Worm (Caenorhabditis elegans) whole organism, midembryonic: ENCODE data around the gene fask-1.

Experiments
- T22C8.4 ChIP-seq: fragments of 200-800 bp; sonication (Bioruptor generic); IDR thresholded peaks from 2 replicates; pipeline ENCODE4 v1.3.6; 2022; ENCODE audit warnings: missing genetic modification characterization, missing compliant biosample characterization
- cog-1 ChIP-seq: sonication (generic microtip); optimal IDR thresholded peaks from 2 replicates; lab custom pipeline; 2016; ENCODE audit warnings: missing genetic modification characterization, missing compliant biosample characterization
- flt-1 ChIP-seq: fragments of 200-800 bp; sonication (Bioruptor generic); IDR thresholded peaks from 2 replicates; pipeline ENCODE4 v1.3.6; 2022; ENCODE audit warnings: missing genetic modification characterization, missing compliant biosample characterization
- klf-2 ChIP-seq: fragments of 200-800 bp; sonication (Bioruptor generic); conservative IDR thresholded peaks from 2 replicates; pipeline ENCODE4 v1.3.6; 2022; ENCODE audit warnings: missing genetic modification reagents, missing genetic modification characterization, missing compliant biosample characterization
- med-1 ChIP-seq: sonication (generic microtip); optimal IDR thresholded peaks from 2 replicates; lab custom pipeline; 2017; ENCODE audit warnings: missing genetic modification characterization, mild to moderate bottlenecking, missing compliant biosample characterization, antibody characterized with exemption, missing genetic modification reagents; ENCODE audit not compliant: insufficient read depth
- ref-1 ChIP-seq: fragments of 200-800 bp; sonication (Bioruptor generic); conservative IDR thresholded peaks from 2 replicates; pipeline ENCODE4 v1.3.6; 2022; ENCODE audit warnings: missing genetic modification reagents, missing genetic modification characterization, missing compliant biosample characterization
- tab-1 ChIP-seq: fragments of 200-800 bp; sonication (Bioruptor generic); IDR thresholded peaks from 2 replicates; pipeline ENCODE4 v1.3.6; 2022; ENCODE audit warnings: missing genetic modification characterization, missing compliant biosample characterization
- ztf-23 ChIP-seq: fragments of 200-800 bp; sonication (Bioruptor generic); IDR thresholded peaks from 2 replicates; pipeline ENCODE4 v1.3.6; 2022; ENCODE audit warnings: missing genetic modification reagents, missing genetic modification characterization, missing compliant biosample characterization
- ztf-29 ChIP-seq: fragments of 200-800 bp; sonication (Bioruptor generic); IDR thresholded peaks from 2 replicates; pipeline ENCODE4 v1.3.6; 2022; ENCODE audit warnings: missing genetic modification reagents, missing genetic modification characterization, missing compliant biosample characterization

Gene fask-1

ce11 chrIV:13100415-13100814 is at the start of gene fask-1:
TSS of gene fask-1 (plus strand) at chrIV:13100715.
- TF ChIP-seq T22C8.4 (GFP tag; lab: Robert Waterston, UW) (no peak), ref-1 (GFP tag; lab: Robert Waterston, UW) (no peak), med-1 (GFP tag; lab: Kevin White, UChicago) (no peak)

ce11 chrIV:13051073-13051472 is 49.4 kb upstream of the fask-1 start, which contains the start of gene scl-11:
TSS of gene scl-11 (plus strand) at chrIV:13051373.
- TF ChIP-seq ztf-29 (GFP tag; lab: Robert Waterston, UW) (no peak), tab-1 (GFP tag; lab: Robert Waterston, UW) (no peak), cog-1 (tag; lab: Kevin White, UChicago) (no peak), ref-1 (GFP tag; lab: Robert Waterston, UW) (no peak), med-1 (GFP tag; lab: Kevin White, UChicago) (no peak), T22C8.4 (GFP tag; lab: Robert Waterston, UW) (no peak), klf-2 (GFP tag; lab: Robert Waterston, UW) (no peak), ztf-23 (no peak), flt-1 (no peak)

DNA sequence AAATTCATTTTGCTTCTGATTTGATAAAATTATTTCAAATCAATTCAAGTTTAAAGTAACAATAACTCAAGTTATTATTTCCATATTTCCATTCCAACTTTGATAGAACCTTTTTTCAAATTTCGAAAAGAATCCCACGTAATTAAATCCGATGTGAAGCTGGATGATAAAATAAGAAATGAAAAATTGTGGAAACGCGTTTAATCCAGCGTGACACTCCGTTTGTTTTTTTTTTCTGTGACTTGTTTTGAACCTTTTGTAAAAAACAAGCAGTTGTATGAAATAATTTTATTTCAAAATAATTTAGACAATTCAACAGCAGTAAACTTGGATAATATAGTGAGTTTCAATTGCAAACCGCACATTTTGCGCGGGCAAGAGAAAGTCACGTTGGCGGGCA is 47.9 kb upstream of the fask-1 start, which contains the start of gene F49E11.7:
F49E11.7 (plus strand) TSS at position 301 of the 400 bp plus-strand sequence.
- TF ChIP-seq ztf-23 (no peak), T22C8.4 (GFP tag; lab: Robert Waterston, UW) (no peak), tab-1 (GFP tag; lab: Robert Waterston, UW) (no peak), ref-1 (GFP tag; lab: Robert Waterston, UW) (no peak), cog-1 (tag; lab: Kevin White, UChicago) (no peak), med-1 (GFP tag; lab: Kevin White, UChicago) (no peak)

DNA sequence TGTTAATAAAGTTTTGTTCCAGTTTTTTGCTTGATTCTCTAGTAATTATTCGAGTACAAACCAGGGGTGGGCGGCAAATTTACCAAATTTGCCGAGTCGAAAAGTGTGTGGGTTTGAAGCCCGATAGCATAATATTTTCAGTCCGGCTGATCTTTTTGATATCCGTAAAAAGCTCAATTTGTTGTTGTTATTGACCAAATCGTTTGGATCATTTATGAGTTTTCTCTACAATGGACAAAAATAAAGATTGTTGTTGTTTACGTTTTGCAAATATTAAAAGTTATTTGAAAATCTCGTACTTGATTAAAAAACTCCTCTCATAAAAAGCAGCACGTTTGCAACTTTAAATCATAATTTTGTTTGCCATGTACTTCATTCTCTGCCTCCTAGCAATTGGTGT is 44.5 kb upstream of the fask-1 start, which contains the start of gene scl-1:
scl-1 (plus strand) TSS at position 301 of the 400 bp plus-strand sequence.
- TF ChIP-seq ztf-29 (GFP tag; lab: Robert Waterston, UW) = no peak
- no peak for TF ChIP-seq flt-1
- TF ChIP-seq T22C8.4 (GFP tag; lab: Robert Waterston, UW) = no peak
- no peak for TF ChIP-seq klf-2 (GFP tag; lab: Robert Waterston, UW)
- no peak for TF ChIP-seq cog-1 (tag; lab: Kevin White, UChicago)
- TF ChIP-seq tab-1 (GFP tag; lab: Robert Waterston, UW) = no peak
- TF ChIP-seq ztf-23 = no peak
- TF ChIP-seq ref-1 (GFP tag; lab: Robert Waterston, UW) = no peak
- TF ChIP-seq med-1 (GFP tag; lab: Kevin White, UChicago) = no peak

DNA sequence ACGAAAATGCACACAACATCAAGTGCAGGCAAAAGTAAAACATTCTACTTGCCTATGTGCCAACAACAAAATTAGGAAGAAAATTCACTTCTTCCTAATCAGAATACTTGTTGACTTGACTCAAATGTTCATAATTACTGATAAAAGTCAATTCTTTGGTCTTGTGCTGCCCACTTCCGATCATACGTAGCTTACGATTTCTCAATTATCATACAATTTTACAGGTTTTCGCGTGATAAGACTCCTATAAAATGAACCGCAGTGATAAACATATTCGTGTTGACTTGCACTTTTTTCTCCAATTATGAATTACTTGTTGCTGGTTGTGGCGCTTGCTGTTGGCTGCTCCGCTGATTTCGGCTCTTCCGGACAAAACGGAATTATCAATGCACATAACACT is 43.1 kb upstream of the fask-1 start, which contains the start of gene scl-2:
scl-2 (plus strand) TSS at position 293 of the 400 bp plus-strand sequence.
- TF ChIP-seq T22C8.4 (GFP tag; lab: Robert Waterston, UW) (no peak), ztf-23 (no peak), ref-1 (GFP tag; lab: Robert Waterston, UW) (no peak), flt-1 (no peak), klf-2 (GFP tag; lab: Robert Waterston, UW) (no peak), cog-1 (tag; lab: Kevin White, UChicago) (no peak), ztf-29 (GFP tag; lab: Robert Waterston, UW) (no peak), med-1 (GFP tag; lab: Kevin White, UChicago) (no peak), tab-1 (GFP tag; lab: Robert Waterston, UW) (no peak)

DNA sequence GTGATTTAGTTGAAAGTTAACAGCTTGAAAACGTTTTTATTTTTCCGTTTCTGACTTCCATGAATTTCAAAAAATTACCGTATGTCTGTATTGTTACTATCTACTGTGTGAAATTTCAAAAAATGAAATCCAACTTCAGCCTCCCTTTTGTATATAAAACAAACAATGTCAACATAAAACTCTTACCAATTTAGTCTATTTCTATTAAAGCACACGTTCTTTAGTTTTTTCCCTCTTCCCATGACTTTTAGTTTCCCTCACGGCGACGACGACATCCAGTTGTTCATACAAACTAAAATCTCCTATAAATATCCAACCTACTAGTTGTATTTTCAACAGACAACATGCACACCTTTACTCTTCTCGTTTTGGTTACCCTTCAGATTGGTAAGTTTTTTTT is 41.2 kb upstream of the fask-1 start, which contains the start of gene scl-3:
scl-3 (plus strand) TSS at position 301 of the 400 bp plus-strand sequence.
- TF ChIP-seq med-1 (GFP tag; lab: Kevin White, UChicago) (no peak), flt-1 (no peak), ztf-29 (GFP tag; lab: Robert Waterston, UW) (no peak), ztf-23 (no peak), tab-1 (GFP tag; lab: Robert Waterston, UW) (no peak), ref-1 (GFP tag; lab: Robert Waterston, UW) (no peak), cog-1 (tag; lab: Kevin White, UChicago) (no peak), T22C8.4 (GFP tag; lab: Robert Waterston, UW) (no peak), klf-2 (GFP tag; lab: Robert Waterston, UW) (no peak)

DNA sequence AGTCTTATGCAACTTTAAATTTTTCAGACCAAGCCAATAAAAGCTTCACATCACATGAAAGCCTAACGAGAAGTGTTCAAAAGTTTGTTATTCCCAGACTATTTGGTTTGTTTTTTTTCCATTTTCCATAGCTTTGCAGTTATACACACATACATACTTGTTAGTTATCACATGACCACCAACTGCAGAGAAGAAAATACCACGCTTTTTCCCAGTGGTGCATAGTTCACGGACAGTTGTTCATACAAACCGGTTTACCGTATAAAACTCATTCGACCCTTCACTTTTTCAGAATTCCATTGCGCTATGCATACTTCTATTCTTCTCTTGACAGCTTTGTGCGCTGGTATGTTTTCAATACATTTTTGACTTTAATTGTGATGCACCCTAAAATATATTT is 36.8 kb upstream of the fask-1 start, which contains the start of gene scl-5:
scl-5 (plus strand) TSS at position 301 of the 400 bp plus-strand sequence.
- TF ChIP-seq tab-1 (GFP tag; lab: Robert Waterston, UW) (no peak), ref-1 (GFP tag; lab: Robert Waterston, UW) (no peak), med-1 (GFP tag; lab: Kevin White, UChicago) (no peak), klf-2 (GFP tag; lab: Robert Waterston, UW) (no peak), flt-1 (no peak), T22C8.4 (GFP tag; lab: Robert Waterston, UW) (no peak), ztf-29 (GFP tag; lab: Robert Waterston, UW) (no peak), ztf-23 (no peak), cog-1 (tag; lab: Kevin White, UChicago) (no peak)

ce11 chrIV:13066044-13066443 is 34.5 kb upstream of the fask-1 start:
- TF ChIP-seq ztf-23 = no peak
- TF ChIP-seq ref-1 (GFP tag; lab: Robert Waterston, UW) = no peak
- no peak for TF ChIP-seq tab-1 (GFP tag; lab: Robert Waterston, UW)
- no peak for TF ChIP-seq med-1 (GFP tag; lab: Kevin White, UChicago)
- TF ChIP-seq klf-2 (GFP tag; lab: Robert Waterston, UW) = no peak
- no peak for TF ChIP-seq flt-1
- TF ChIP-seq cog-1 (tag; lab: Kevin White, UChicago) = no peak
- no peak for TF ChIP-seq ztf-29 (GFP tag; lab: Robert Waterston, UW)
- no peak for TF ChIP-seq T22C8.4 (GFP tag; lab: Robert Waterston, UW)

DNA sequence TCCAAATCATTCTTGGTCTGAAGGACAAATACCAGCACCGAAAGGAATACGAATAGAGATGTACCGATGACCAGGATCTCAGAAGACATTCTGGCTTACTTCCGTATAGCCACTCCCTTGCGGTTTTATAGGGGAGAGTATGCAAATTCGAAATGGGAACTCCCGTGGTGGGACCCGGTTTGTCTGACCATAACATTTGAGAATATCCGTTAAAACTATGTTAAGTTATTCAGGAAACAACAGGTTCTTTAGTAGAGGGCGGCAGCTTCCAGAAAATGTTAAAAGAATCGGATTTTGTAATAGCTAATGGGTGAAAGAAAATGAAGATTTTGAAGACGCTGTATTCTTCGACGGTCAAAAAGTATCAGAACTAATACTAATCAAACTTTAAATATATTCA is 33.3 kb upstream of the fask-1 start, which contains the start of gene col-131:
col-131 (minus strand) TSS at position 101 of the 400 bp plus-strand sequence.
- TF ChIP-seq cog-1 (tag; lab: Kevin White, UChicago) (no peak), ref-1 (GFP tag; lab: Robert Waterston, UW) (no peak), klf-2 (GFP tag; lab: Robert Waterston, UW) (no peak), tab-1 (GFP tag; lab: Robert Waterston, UW) (no peak), ztf-29 (GFP tag; lab: Robert Waterston, UW) (no peak), ztf-23 (no peak), T22C8.4 (GFP tag; lab: Robert Waterston, UW) (no peak), flt-1 (no peak), med-1 (GFP tag; lab: Kevin White, UChicago) (no peak)
